Worm (Caenorhabditis elegans) whole organism, L1 larva: ENCODE measurements around the gene F01F1.3.

ENCODE experiments used
- C04F5.9 ChIP-seq: sonication (generic microtip); optimal IDR thresholded peaks from 2 replicates; lab custom pipeline; 2016; ENCODE audit warnings: missing genetic modification characterization, missing compliant biosample characterization
- C34B4.2 ChIP-seq: sonication (generic microtip); optimal IDR thresholded peaks from 2 replicates; lab custom pipeline; 2017; ENCODE audit warnings: mild to moderate bottlenecking, missing genetic modification characterization, missing compliant biosample characterization
- F16B12.6 ChIP-seq: fragments of 150-350 bp; optimal IDR thresholded peaks from 2 replicates; lab custom pipeline; 2014; ENCODE audit warnings: missing biosample characterization, missing genetic modification characterization
- aha-1 ChIP-seq: fragments of 150-350 bp; optimal IDR thresholded peaks from 2 replicates; lab custom pipeline; 2014; ENCODE audit warnings: missing biosample characterization, missing genetic modification characterization
- alr-1 ChIP-seq: fragments of 200-800 bp; sonication (Bioruptor generic); optimal IDR thresholded peaks from 2 replicates; lab custom pipeline; 2018; ENCODE audit warnings: borderline replicate concordance, mild to moderate bottlenecking, missing genetic modification characterization, missing compliant biosample characterization
- ama-1 ChIP-seq: fragments of 150-350 bp; optimal IDR thresholded peaks from 2 replicates; lab custom pipeline; 2014
- ceh-8 ChIP-seq: fragments of 200-800 bp; sonication (Bioruptor generic); optimal IDR thresholded peaks from 2 replicates; lab custom pipeline; 2018; ENCODE audit warnings: mild to moderate bottlenecking, missing genetic modification characterization, moderate library complexity, missing compliant biosample characterization
- ceh-82 ChIP-seq, 3 experiments: fragments of 150-350 bp in 1 of 3; sonication (generic microtip) in 2 of 3; optimal IDR thresholded peaks; 2 replicates each; lab custom pipeline; 2014 to 2017; ENCODE audit warnings: missing biosample characterization in 3 of 3, missing genetic modification characterization in 3 of 3
- ceh-88 ChIP-seq: fragments of 200-800 bp; sonication (Bioruptor generic); IDR thresholded peaks from 2 replicates; pipeline ENCODE4 v1.3.6; 2022; ENCODE audit warnings: missing genetic modification characterization, missing compliant biosample characterization
- dsc-1 ChIP-seq: sonication (generic microtip); optimal IDR thresholded peaks from 2 replicates; lab custom pipeline; 2016; ENCODE audit warnings: mild to moderate bottlenecking, missing genetic modification characterization, missing compliant biosample characterization
- efl-1 ChIP-seq, 4 experiments: fragments of 150-350 bp; optimal IDR thresholded peaks in 3 of 4; peaks in 1 of 4; 1 replicate in 1 of 4; 2 replicates in 3 of 4; lab custom pipeline; 2014; ENCODE audit warnings: missing biosample characterization in 2 of 4, missing genetic modification characterization in 2 of 4, missing genetic modification reagents in 2 of 4
- efl-3 ChIP-seq: fragments of 200-800 bp; sonication (Bioruptor generic); optimal IDR thresholded peaks from 2 replicates; lab custom pipeline; 2018; ENCODE audit warnings: mild to moderate bottlenecking, missing genetic modification characterization, missing compliant biosample characterization
- egl-13 ChIP-seq: sonication (generic microtip); optimal IDR thresholded peaks from 2 replicates; lab custom pipeline; 2016; ENCODE audit warnings: missing genotype, missing genetic modification reagents, missing genetic modification characterization, missing compliant biosample characterization
- elt-2 ChIP-seq: sonication (generic microtip); optimal IDR thresholded peaks from 2 replicates; lab custom pipeline; 2016; ENCODE audit warnings: missing genetic modification characterization, mild to moderate bottlenecking, inconsistent platforms, missing compliant biosample characterization, missing genetic modification reagents
- elt-3 ChIP-seq, 6 experiments: fragments of 150-350 bp in 1 of 6; sonication (generic microtip); optimal IDR thresholded peaks; 2 replicates each; lab custom pipeline; 2017 to 2018; ENCODE audit warnings: missing biosample characterization in 6 of 6, missing genetic modification characterization in 6 of 6, inconsistent platforms in 1 of 6
- ets-5 ChIP-seq: fragments of 200-800 bp; sonication (Bioruptor generic); IDR thresholded peaks from 2 replicates; pipeline ENCODE4 v1.3.6; 2022; ENCODE audit warnings: missing genetic modification characterization, missing compliant biosample characterization
- fkh-4 ChIP-seq: sonication (generic microtip); optimal IDR thresholded peaks from 2 replicates; lab custom pipeline; 2016; ENCODE audit warnings: missing compliant biosample characterization, missing genetic modification characterization, borderline replicate concordance
- fkh-8 ChIP-seq: sonication (generic microtip); optimal IDR thresholded peaks from 2 replicates; lab custom pipeline; 2016; ENCODE audit warnings: mild to moderate bottlenecking, missing genetic modification characterization, missing compliant biosample characterization
- grh-1 ChIP-seq: fragments of 200-800 bp; sonication (Bioruptor generic); IDR thresholded peaks from 2 replicates; pipeline ENCODE4 v1.3.6; 2022; ENCODE audit warnings: missing genetic modification reagents, missing genetic modification characterization, missing compliant biosample characterization
- hlh-4 ChIP-seq: sonication (generic microtip); optimal IDR thresholded peaks from 2 replicates; lab custom pipeline; 2016; ENCODE audit warnings: mild to moderate bottlenecking, missing genetic modification characterization, missing compliant biosample characterization
- hpl-2 ChIP-seq: fragments of 150-350 bp; optimal IDR thresholded peaks from 2 replicates; lab custom pipeline; 2014; ENCODE audit warnings: missing biosample characterization, missing genetic modification reagents, missing genetic modification characterization
- irx-1 ChIP-seq: sonication (generic microtip); optimal IDR thresholded peaks from 2 replicates; lab custom pipeline; 2016; ENCODE audit warnings: missing genetic modification characterization, missing compliant biosample characterization
- jun-1 ChIP-seq: fragments of 150-350 bp; optimal IDR thresholded peaks from 2 replicates; lab custom pipeline; 2014; ENCODE audit warnings: missing biosample characterization, missing genetic modification reagents, missing genetic modification characterization
- lin-13 ChIP-seq: fragments of 150-350 bp; optimal IDR thresholded peaks from 2 replicates; lab custom pipeline; 2014; ENCODE audit warnings: missing biosample characterization, missing genetic modification reagents, missing genetic modification characterization
- lin-35 ChIP-seq, 2 experiments: fragments of 150-350 bp; optimal IDR thresholded peaks; 2 replicates each; lab custom pipeline; 2014; ENCODE audit warnings: missing biosample characterization in 2 of 2, missing genetic modification characterization in 2 of 2, missing genetic modification reagents in 2 of 2
- lsy-2 ChIP-seq, 2 experiments: fragments of 150-350 bp; optimal IDR thresholded peaks; 2 replicates each; lab custom pipeline; 2014; ENCODE audit warnings: missing biosample characterization in 2 of 2, missing genetic modification characterization in 2 of 2
- mab-9 ChIP-seq: fragments of 200-800 bp; sonication (Bioruptor generic); IDR thresholded peaks from 2 replicates; pipeline ENCODE4 v1.3.6; 2022; ENCODE audit warnings: missing genetic modification reagents, missing genetic modification characterization, missing compliant biosample characterization
- nhr-12 ChIP-seq: sonication (generic microtip); optimal IDR thresholded peaks from 2 replicates; lab custom pipeline; 2017; ENCODE audit warnings: missing biosample characterization, missing genetic modification characterization
- nhr-19 ChIP-seq: fragments of 200-800 bp; sonication (Bioruptor generic); conservative IDR thresholded peaks from 2 replicates; pipeline ENCODE4 v1.3.6; 2022; ENCODE audit warnings: missing genetic modification characterization, missing compliant biosample characterization
- nhr-237 ChIP-seq: fragments of 150-350 bp; optimal IDR thresholded peaks from 2 replicates; lab custom pipeline; 2014; ENCODE audit warnings: missing biosample characterization, missing genetic modification characterization
- nhr-28 ChIP-seq: fragments of 150-350 bp; optimal IDR thresholded peaks from 2 replicates; lab custom pipeline; 2014; ENCODE audit warnings: missing biosample characterization, missing genetic modification characterization
- nhr-71 ChIP-seq: sonication (generic microtip); optimal IDR thresholded peaks from 2 replicates; lab custom pipeline; 2016; ENCODE audit warnings: mild to moderate bottlenecking, missing genetic modification characterization, moderate library complexity, missing compliant biosample characterization
- nhr-76 ChIP-seq: sonication (generic microtip); optimal IDR thresholded peaks from 2 replicates; lab custom pipeline; 2017; ENCODE audit warnings: missing biosample characterization, missing genetic modification characterization
- nhr-77 ChIP-seq: fragments of 150-350 bp; optimal IDR thresholded peaks from 2 replicates; lab custom pipeline; 2014; ENCODE audit warnings: missing biosample characterization, missing genetic modification characterization
- nhr-85 ChIP-seq: sonication (generic microtip); peaks from one replicate; lab custom pipeline; 2016; ENCODE audit warnings: missing genetic modification characterization, inconsistent platforms, missing compliant biosample characterization
- nhr-90 ChIP-seq: sonication (generic microtip); optimal IDR thresholded peaks from 2 replicates; lab custom pipeline; 2016; ENCODE audit warnings: mild to moderate bottlenecking, missing genetic modification characterization, missing compliant biosample characterization; ENCODE audit not compliant: poor library complexity
- pag-3 ChIP-seq: sonication (generic microtip); optimal IDR thresholded peaks from 2 replicates; lab custom pipeline; 2017; ENCODE audit warnings: missing genetic modification characterization, mild to moderate bottlenecking, missing compliant biosample characterization, antibody characterized with exemption, borderline replicate concordance; ENCODE audit not compliant: insufficient read depth
- pax-3 ChIP-seq: fragments of 200-800 bp; sonication (Bioruptor generic); optimal IDR thresholded peaks from 2 replicates; lab custom pipeline; 2018; ENCODE audit warnings: mild to moderate bottlenecking, missing genetic modification characterization, moderate library complexity, missing compliant biosample characterization
- pqm-1 ChIP-seq: sonication (generic microtip); optimal IDR thresholded peaks from 3 replicates; lab custom pipeline; 2017; ENCODE audit warnings: missing biosample characterization, missing genetic modification characterization
- skn-1 ChIP-seq: fragments of 150-350 bp; optimal IDR thresholded peaks from 2 replicates; lab custom pipeline; 2014; ENCODE audit warnings: missing biosample characterization, missing genetic modification characterization
- sox-4 ChIP-seq: sonication (generic microtip); optimal IDR thresholded peaks from 2 replicates; lab custom pipeline; 2016; ENCODE audit warnings: missing genetic modification characterization, missing compliant biosample characterization
- sptf-1 ChIP-seq: fragments of 150-350 bp; optimal IDR thresholded peaks from 2 replicates; lab custom pipeline; 2014; ENCODE audit warnings: missing biosample characterization, missing genetic modification characterization
- sup-37 ChIP-seq: fragments of 200-800 bp; sonication (Bioruptor generic); optimal IDR thresholded peaks from 2 replicates; lab custom pipeline; 2018; ENCODE audit warnings: mild to moderate bottlenecking, missing genetic modification characterization, missing compliant biosample characterization
- tlp-1 ChIP-seq: fragments of 150-350 bp; optimal IDR thresholded peaks from 2 replicates; lab custom pipeline; 2014; ENCODE audit warnings: missing biosample characterization, missing genetic modification characterization
- unc-130 ChIP-seq: fragments of 150-350 bp; optimal IDR thresholded peaks from 2 replicates; lab custom pipeline; 2017; ENCODE audit warnings: missing biosample characterization, missing genetic modification characterization, inconsistent platforms
- unc-30 ChIP-seq: sonication (generic microtip); optimal IDR thresholded peaks from 2 replicates; lab custom pipeline; 2017; ENCODE audit warnings: missing biosample characterization, missing genetic modification characterization
- unc-86 ChIP-seq: sonication (generic microtip); optimal IDR thresholded peaks from 2 replicates; lab custom pipeline; 2016; ENCODE audit warnings: missing genetic modification characterization, missing compliant biosample characterization
- unc-98 ChIP-seq: fragments of 200-800 bp; sonication (Bioruptor generic); IDR thresholded peaks from 2 replicates; pipeline ENCODE4 v1.3.6; 2022; ENCODE audit warnings: missing genetic modification characterization, missing compliant biosample characterization
- vab-15 ChIP-seq: sonication (generic microtip); optimal IDR thresholded peaks from 2 replicates; lab custom pipeline; 2017; ENCODE audit warnings: missing genotype, mild to moderate bottlenecking, missing genetic modification characterization, missing compliant biosample characterization
- xbp-1 ChIP-seq: sonication (generic microtip); optimal IDR thresholded peaks from 2 replicates; lab custom pipeline; 2016; ENCODE audit warnings: missing genetic modification characterization, missing compliant biosample characterization
- zag-1 ChIP-seq: fragments of 150-350 bp; optimal IDR thresholded peaks from 2 replicates; lab custom pipeline; 2014; ENCODE audit warnings: missing biosample characterization, missing genetic modification characterization
- zip-4 ChIP-seq: fragments of 200-800 bp; sonication (Bioruptor generic); optimal IDR thresholded peaks from 2 replicates; lab custom pipeline; 2018; ENCODE audit warnings: mild to moderate bottlenecking, missing genetic modification characterization, moderate library complexity, missing compliant biosample characterization

The F01F1.3 gene

ce11 chrIII:5855637-5856179 lies 16.0 kb upstream of the F01F1.3 start, which contains the start of the genes cct-6 and alh-9:
TSS of gene cct-6 (minus strand) at chrIII:5855687.
TSS of gene alh-9 (plus strand) at chrIII:5856018.
- TF ChIP-seq irx-1 (tag; lab: Kevin White, UChicago), result peak; percentile 30
- TF ChIP-seq zip-4 (GFP tag; lab: Kevin White, UChicago), result peak; percentile 33
- peak; percentile 87 for TF ChIP-seq nhr-71
- no peak for TF ChIP-seq hpl-2 (GFP tag; lab: Kevin White, UChicago)
- peak; percentile 82 for TF ChIP-seq nhr-85 (tag; lab: Kevin White, UChicago)
- TF ChIP-seq ceh-82 (tag; optimal IDR thresholded peaks at IDR 0.05; lab: Kevin White, UChicago), result peak; percentile 75 to 93 (median 76)
- TF ChIP-seq lin-13, result peak; percentile 83
- peak; percentile 59 for TF ChIP-seq dsc-1 (tag; lab: Kevin White, UChicago)
- TF ChIP-seq unc-98 (GFP tag; lab: Robert Waterston, UW), result no peak
- TF ChIP-seq ceh-88 (GFP tag; lab: Robert Waterston, UW), result no peak
- no peak for TF ChIP-seq sup-37 (GFP tag; lab: Kevin White, UChicago)
- TF ChIP-seq egl-13 (tag; lab: Kevin White, UChicago), result peak; percentile 42
- peak; percentile 75 for TF ChIP-seq fkh-8 (tag; lab: Kevin White, UChicago)
- no peak for TF ChIP-seq nhr-28 (tag; lab: Kevin White, UChicago)
- TF ChIP-seq C04F5.9 (tag; lab: Kevin White, UChicago), result peak; percentile 26
- peak; percentile 81 for TF ChIP-seq xbp-1
- TF ChIP-seq nhr-77 (tag; lab: Kevin White, UChicago), result peak; percentile 76
- no peak for TF ChIP-seq ceh-8
- TF ChIP-seq F16B12.6 (tag; lab: Kevin White, UChicago), result peak; percentile 53
- peak; percentile 84 for TF ChIP-seq skn-1 (tag; lab: Kevin White, UChicago)
- TF ChIP-seq aha-1 (tag; lab: Kevin White, UChicago), result no peak
- TF ChIP-seq lsy-2 (tag; optimal IDR thresholded peaks at IDR 0.05; lab: Kevin White, UChicago), result peak; percentile 86 to 95
- TF ChIP-seq pag-3, result no peak
- TF ChIP-seq nhr-12 (tag; lab: Kevin White, UChicago), result no peak
- TF ChIP-seq ama-1 (lab: Kevin White, UChicago), result peak; percentile 49
- peak; percentile 65 for TF ChIP-seq jun-1 (tag; lab: Kevin White, UChicago)
- TF ChIP-seq mab-9 (GFP tag; lab: Robert Waterston, UW), result no peak
- peak; percentile 63 for TF ChIP-seq nhr-237
- no peak for TF ChIP-seq pax-3
- peak; percentile 38 for TF ChIP-seq elt-2 (tag; lab: Kevin White, UChicago)
- TF ChIP-seq nhr-19, result peak; percentile 78
- no peak for TF ChIP-seq ets-5 (GFP tag; lab: Robert Waterston, UW)
- TF ChIP-seq unc-130 (tag; lab: Kevin White, UChicago), result peak; percentile 88
- TF ChIP-seq efl-1 (optimal IDR thresholded peaks at IDR 0.05; lab: Kevin White, UChicago), result peak; percentile 85 to 96
- peak; percentile 96 to 99 for TF ChIP-seq efl-1 (GFP tag; optimal IDR thresholded peaks at IDR 0.05 in 1 of 2; lab: Kevin White, UChicago)
- no peak for TF ChIP-seq tlp-1
- TF ChIP-seq zag-1 (tag; lab: Kevin White, UChicago), result no peak
- TF ChIP-seq unc-30 (tag; lab: Kevin White, UChicago), result no peak
- no peak for TF ChIP-seq C34B4.2 (tag; lab: Kevin White, UChicago)
- TF ChIP-seq sptf-1 (tag; lab: Kevin White, UChicago), result no peak
- TF ChIP-seq elt-3 (tag; optimal IDR thresholded peaks at IDR 0.05; lab: Kevin White, UChicago), result peak in 3 of 6 experiments; percentile 24 to 92 (median 60)
- TF ChIP-seq nhr-90 (tag; lab: Kevin White, UChicago), result peak; percentile 65
- TF ChIP-seq pqm-1, result no peak
- no peak for TF ChIP-seq fkh-4 (tag; lab: Kevin White, UChicago)
- TF ChIP-seq vab-15, result no peak
- TF ChIP-seq grh-1 (GFP tag; lab: Robert Waterston, UW), result peak; percentile 56
- TF ChIP-seq lin-35 (GFP tag; optimal IDR thresholded peaks at IDR 0.05; lab: Kevin White, UChicago), result peak; percentile 98
- TF ChIP-seq hlh-4 (tag; lab: Kevin White, UChicago), result no peak
- TF ChIP-seq alr-1, result no peak
- no peak for TF ChIP-seq nhr-76
- peak; percentile 69 for TF ChIP-seq unc-86 (tag; lab: Kevin White, UChicago)
- TF ChIP-seq efl-3 (GFP tag; lab: Kevin White, UChicago), result no peak
- TF ChIP-seq sox-4 (tag; lab: Kevin White, UChicago), result no peak
